Worm (Caenorhabditis elegans) whole organism, late embryonic: ENCODE results near the gene ZC449.4.

Experiments
- ama-1 ChIP-seq: fragments of 150-350 bp; optimal IDR thresholded peaks from 2 replicates; lab custom pipeline; 2014
- ceh-18 ChIP-seq: sonication (generic microtip); optimal IDR thresholded peaks from 2 replicates; lab custom pipeline; 2016; ENCODE audit warnings: missing genetic modification characterization, missing compliant biosample characterization
- ceh-19 ChIP-seq: fragments of 200-800 bp; sonication (Bioruptor generic); optimal IDR thresholded peaks from 2 replicates; lab custom pipeline; 2018; ENCODE audit warnings: mild to moderate bottlenecking, missing genetic modification characterization, missing compliant biosample characterization
- ceh-45 ChIP-seq: fragments of 200-800 bp; sonication (Bioruptor generic); IDR thresholded peaks from 2 replicates; pipeline ENCODE4 v1.3.6; 2022; ENCODE audit warnings: missing genetic modification reagents, missing genetic modification characterization, missing compliant biosample characterization
- che-1 ChIP-seq: sonication (generic microtip); optimal IDR thresholded peaks from 2 replicates; lab custom pipeline; 2016; ENCODE audit warnings: mild to moderate bottlenecking, missing genetic modification characterization, missing compliant biosample characterization
- hlh-13 ChIP-seq: fragments of 200-800 bp; sonication (Bioruptor generic); optimal IDR thresholded peaks from 2 replicates; lab custom pipeline; 2018; ENCODE audit warnings: mild to moderate bottlenecking, missing genetic modification characterization, missing compliant biosample characterization
- ref-2 ChIP-seq: sonication (generic microtip); optimal IDR thresholded peaks from 2 replicates; lab custom pipeline; 2016; ENCODE audit warnings: missing genetic modification characterization, missing compliant biosample characterization
- sdc-2 ChIP-seq: sonication (generic microtip); optimal IDR thresholded peaks from 2 replicates; lab custom pipeline; 2016; ENCODE audit warnings: missing genotype, missing genetic modification characterization, missing compliant biosample characterization
- tbx-2 ChIP-seq: sonication (generic microtip); optimal IDR thresholded peaks from 2 replicates; lab custom pipeline; 2016; ENCODE audit warnings: missing genetic modification characterization, missing compliant biosample characterization
- unc-55 ChIP-seq: sonication (generic microtip); optimal IDR thresholded peaks from 2 replicates; lab custom pipeline; 2017; ENCODE audit warnings: missing biosample characterization, missing genetic modification reagents, missing genetic modification characterization

DNA sequence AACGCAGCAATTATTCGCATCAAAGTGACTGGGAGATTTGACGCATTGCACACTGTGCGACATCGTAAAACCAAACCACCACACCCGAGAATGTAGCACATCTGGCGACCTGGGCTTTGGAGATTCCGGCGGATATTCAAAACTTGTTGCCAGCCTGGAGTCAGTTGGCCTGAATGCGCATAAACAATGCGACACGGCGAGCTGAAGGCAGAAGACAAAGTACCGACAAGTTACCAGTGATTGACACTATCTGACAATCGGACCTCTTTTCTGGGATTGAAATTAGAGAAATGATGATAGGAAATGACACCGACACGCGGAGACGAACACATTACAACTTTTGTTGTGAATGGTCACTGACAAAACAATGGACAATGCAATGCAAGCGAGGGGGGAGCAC, 5.0 kb upstream of the ZC449.4 start:
- no peak for TF ChIP-seq sdc-2 (tag; lab: Kevin White, UChicago)
- no peak for TF ChIP-seq ama-1 (lab: Kevin White, UChicago)
- TF ChIP-seq ceh-18 (tag; lab: Kevin White, UChicago): no peak
- TF ChIP-seq che-1 (tag; lab: Kevin White, UChicago): no peak
- no peak for TF ChIP-seq hlh-13 (GFP tag; lab: Kevin White, UChicago)
- TF ChIP-seq ceh-45 (GFP tag; lab: Robert Waterston, UW): no peak
- no peak for TF ChIP-seq ceh-19
- no peak for TF ChIP-seq tbx-2
- TF ChIP-seq ref-2 (tag; lab: Kevin White, UChicago): no peak
- peak; percentile 81 for TF ChIP-seq unc-55 (GFP tag; lab: Kevin White, UChicago)
